Fruit fly (Drosophila melanogaster) whole organism, prepupa: ENCODE data around the gene CG14034.

Experiments
- CG10631 ChIP-seq: fragments of 200-800 bp; sonication (Bioruptor generic); optimal IDR thresholded peaks from 2 replicates; lab custom pipeline; 2016; ENCODE audit warnings: missing biosample characterization, missing genetic modification characterization
- CG11762 ChIP-seq: fragments of 200-800 bp; sonication (Bioruptor generic); optimal IDR thresholded peaks from 3 replicates; lab custom pipeline; 2016; ENCODE audit warnings: missing biosample characterization, missing genetic modification characterization; ENCODE audit not compliant: insufficient read depth
- CG31627 ChIP-seq: fragments of 200-800 bp; sonication (Bioruptor generic); optimal IDR thresholded peaks from 3 replicates; lab custom pipeline; 2016; ENCODE audit warnings: missing biosample characterization, missing genetic modification characterization
- Sox102F ChIP-seq: fragments of 200-800 bp; sonication (Bioruptor generic); optimal IDR thresholded peaks from 2 replicates; lab custom pipeline; 2016; ENCODE audit warnings: missing biosample characterization, mild to moderate bottlenecking, missing genetic modification characterization

DNA sequence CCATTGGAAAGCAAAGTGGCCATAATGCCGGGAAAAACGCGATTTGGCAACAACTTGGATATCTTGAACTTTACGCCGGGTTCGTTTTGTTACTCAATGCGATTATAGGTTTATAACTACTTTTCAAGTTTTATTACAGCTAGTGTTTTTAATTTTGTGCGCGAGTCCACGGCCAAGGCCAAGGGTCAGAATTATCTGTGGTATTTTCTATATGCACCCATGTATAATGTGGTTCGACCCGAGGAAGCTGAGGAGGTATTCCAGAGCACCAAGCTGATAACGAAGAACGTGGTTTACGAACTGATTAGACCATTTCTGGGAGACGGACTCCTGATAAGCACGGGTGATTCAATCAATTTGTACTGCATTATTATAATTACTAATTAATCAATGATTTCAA is 47.8 kb upstream of the CG14034 start:
- TF ChIP-seq Sox102F (GFP tag; lab: Kevin White, UChicago) (no peak), CG10631 (GFP tag; lab: Kevin White, UChicago) (no peak), CG11762 (GFP tag; lab: Kevin White, UChicago) (no peak), CG31627 (no peak)
